Worm (Caenorhabditis elegans) whole organism, mixed stage, embryonic: Measurements from ENCODE around the gene T09B9.4.
"Not testable (repeated sequence)": the region's sequence is repeated elsewhere in the genome, so short reads cannot be mapped to it uniquely, and the experiment has no call there.

ENCODE experiments used
- ceh-39 ChIP-seq: fragments of 150-350 bp; optimal IDR thresholded peaks from 2 replicates; lab custom pipeline; 2014; ENCODE audit warnings: missing biosample characterization, missing genetic modification characterization
- ces-1 ChIP-seq: fragments of 150-350 bp; optimal IDR thresholded peaks from 2 replicates; lab custom pipeline; 2014; ENCODE audit warnings: missing biosample characterization, missing genetic modification reagents, missing genetic modification characterization
- elt-3 ChIP-seq: fragments of 150-350 bp; optimal IDR thresholded peaks from 2 replicates; lab custom pipeline; 2014; ENCODE audit warnings: missing biosample characterization, missing genetic modification characterization
- mab-5 ChIP-seq: fragments of 150-350 bp; optimal IDR thresholded peaks from 2 replicates; lab custom pipeline; 2014; ENCODE audit warnings: missing biosample characterization, missing genetic modification characterization
- mep-1 ChIP-seq: fragments of 150-350 bp; optimal IDR thresholded peaks from 2 replicates; lab custom pipeline; 2017; ENCODE audit warnings: missing biosample characterization, missing genetic modification reagents, missing genetic modification characterization, inconsistent platforms
- nhr-12 ChIP-seq: fragments of 150-350 bp; optimal IDR thresholded peaks from 2 replicates; lab custom pipeline; 2014; ENCODE audit warnings: missing biosample characterization, missing genetic modification characterization
- nhr-237 ChIP-seq: fragments of 150-350 bp; optimal IDR thresholded peaks from 2 replicates; lab custom pipeline; 2014; ENCODE audit warnings: missing biosample characterization, missing genetic modification characterization
- nhr-76 ChIP-seq: sonication (generic microtip); optimal IDR thresholded peaks from 2 replicates; lab custom pipeline; 2017; ENCODE audit warnings: missing biosample characterization, missing genetic modification characterization
- pha-4 ChIP-seq: fragments of 150-350 bp; optimal IDR thresholded peaks from 2 replicates; lab custom pipeline; 2018; ENCODE audit warnings: missing biosample characterization, missing genetic modification reagents, missing genetic modification characterization
- snpc-4 ChIP-seq: fragments of 150-350 bp; optimal IDR thresholded peaks from 2 replicates; lab custom pipeline; 2014; ENCODE audit warnings: missing biosample characterization, missing genetic modification characterization
- tbx-8 ChIP-seq: fragments of 200-800 bp; sonication (Bioruptor generic); optimal IDR thresholded peaks from 2 replicates; lab custom pipeline; 2018; ENCODE audit warnings: mild to moderate bottlenecking, missing genetic modification characterization, moderate library complexity, missing compliant biosample characterization
- unc-39 ChIP-seq: fragments of 150-350 bp; optimal IDR thresholded peaks from 2 replicates; lab custom pipeline; 2014; ENCODE audit warnings: missing biosample characterization, missing genetic modification characterization
- unc-62 ChIP-seq: fragments of 150-350 bp; optimal IDR thresholded peaks from 2 replicates; lab custom pipeline; 2014; ENCODE audit warnings: missing biosample characterization, missing genetic modification reagents, missing genetic modification characterization

DNA sequence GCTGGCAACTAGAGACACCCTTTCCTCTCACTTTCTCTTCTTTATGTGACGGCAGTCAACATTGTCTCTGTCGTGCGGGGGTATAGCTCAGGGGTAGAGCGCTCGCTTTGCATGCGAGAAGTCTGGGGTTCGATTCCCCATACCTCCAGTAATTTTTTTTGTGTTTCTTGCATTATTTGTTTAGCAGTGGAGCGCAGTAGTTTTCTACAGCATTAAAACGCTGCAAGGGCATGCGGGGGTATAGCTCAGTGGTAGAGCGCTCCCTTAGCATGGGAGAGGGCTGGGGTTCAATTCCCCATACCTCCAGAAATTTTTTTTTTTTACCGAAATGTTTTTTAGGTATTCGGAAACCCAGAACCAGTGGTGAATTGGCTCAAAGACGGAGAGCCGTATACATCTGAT, 30.6 kb downstream of the T09B9.4 start:
- TF ChIP-seq unc-62 (GFP tag; lab: Kevin White, UChicago) (peak; percentile 63), elt-3 (peak; percentile 54), mep-1 (tag; lab: Kevin White, UChicago) (peak; percentile 93), pha-4 (tag; lab: Kevin White, UChicago) (peak; percentile 61), nhr-237 (tag; lab: Kevin White, UChicago) (peak; percentile 77), tbx-8 (GFP tag; lab: Kevin White, UChicago) (peak; percentile 96), nhr-12 (peak; percentile 31)
- TF ChIP-seq ces-1 (GFP tag; lab: Kevin White, UChicago); mab-5; ceh-39 (tag; lab: Kevin White, UChicago); unc-39 (tag; lab: Kevin White, UChicago); nhr-76 (tag; lab: Kevin White, UChicago); snpc-4 (tag; lab: Kevin White, UChicago): not testable (repeated sequence)
